Worm (Caenorhabditis elegans) whole organism, young adult: ENCODE results near the gene M05D6.5.

Experiments used
- B0035.1 ChIP-seq: sonication (generic microtip); optimal IDR thresholded peaks from 2 replicates; lab custom pipeline; 2016; ENCODE audit warnings: missing genetic modification characterization, mild to moderate bottlenecking, missing compliant biosample characterization, missing genotype, missing genetic modification reagents
- B0336.3 ChIP-seq: fragments of 200-800 bp; sonication (Bioruptor generic); IDR thresholded peaks from 2 replicates; pipeline ENCODE4 v1.3.6; 2022; ENCODE audit warnings: missing genetic modification characterization, missing compliant biosample characterization
- C06A6.2 ChIP-seq: fragments of 200-800 bp; sonication (Bioruptor generic); conservative IDR thresholded peaks from 2 replicates; pipeline ENCODE4 v1.3.6; 2022; ENCODE audit warnings: missing genetic modification characterization, missing compliant biosample characterization
- F49E8.2 ChIP-seq: sonication (generic microtip); optimal IDR thresholded peaks from 3 replicates; lab custom pipeline; 2017; ENCODE audit warnings: missing genetic modification characterization, mild to moderate bottlenecking, missing compliant biosample characterization, antibody characterized with exemption, moderate library complexity; ENCODE audit not compliant: insufficient read depth
- K12H6.12 ChIP-seq: fragments of 200-800 bp; sonication (Bioruptor generic); optimal IDR thresholded peaks from 2 replicates; lab custom pipeline; 2018; ENCODE audit warnings: mild to moderate bottlenecking, missing genetic modification characterization, missing compliant biosample characterization
- Y53F4B.3 ChIP-seq: fragments of 200-800 bp; sonication (Bioruptor generic); IDR thresholded peaks from 2 replicates; pipeline ENCODE4 v1.3.6; 2022; ENCODE audit warnings: missing genetic modification reagents, missing genetic modification characterization, missing compliant biosample characterization
- Y56A3A.18 ChIP-seq: fragments of 200-800 bp; sonication (Bioruptor generic); IDR thresholded peaks from 2 replicates; pipeline ENCODE4 v1.3.6; 2022; ENCODE audit warnings: missing genetic modification reagents, missing genetic modification characterization, missing compliant biosample characterization
- Y67H2A.10 ChIP-seq: fragments of 200-800 bp; sonication (Bioruptor generic); conservative IDR thresholded peaks from 2 replicates; pipeline ENCODE4 v1.3.6; 2022; ENCODE audit warnings: missing genetic modification reagents, missing genetic modification characterization, missing compliant biosample characterization
- Y95B8A.8 ChIP-seq: fragments of 200-800 bp; sonication (Bioruptor generic); IDR thresholded peaks from 2 replicates; pipeline ENCODE4 v1.3.6; 2022; ENCODE audit warnings: missing genetic modification reagents, missing genetic modification characterization, missing compliant biosample characterization
- ZK185.1 ChIP-seq: sonication (generic microtip); optimal IDR thresholded peaks from 2 replicates; lab custom pipeline; 2016; ENCODE audit warnings: mild to moderate bottlenecking, missing genetic modification characterization, missing compliant biosample characterization; ENCODE audit not compliant: poor library complexity, severe bottlenecking
- aptf-2 ChIP-seq: fragments of 200-800 bp; sonication (Bioruptor generic); conservative IDR thresholded peaks from 2 replicates; pipeline ENCODE4 v1.3.6; 2022; ENCODE audit warnings: missing genetic modification reagents, missing genetic modification characterization, missing compliant biosample characterization
- ceh-79 ChIP-seq: sonication (generic microtip); optimal IDR thresholded peaks from 2 replicates; lab custom pipeline; 2017; ENCODE audit warnings: mild to moderate bottlenecking, missing genetic modification characterization, missing compliant biosample characterization
- ceh-91 ChIP-seq: fragments of 200-800 bp; sonication (Bioruptor generic); IDR thresholded peaks from 2 replicates; pipeline ENCODE4 v1.3.6; 2022; ENCODE audit warnings: missing genetic modification reagents, missing genetic modification characterization, missing compliant biosample characterization
- chd-7 ChIP-seq: sonication (generic microtip); optimal IDR thresholded peaks from 2 replicates; lab custom pipeline; 2016; ENCODE audit warnings: mild to moderate bottlenecking, missing genetic modification characterization, moderate library complexity, missing compliant biosample characterization
- dpff-1 ChIP-seq: sonication (generic microtip); optimal IDR thresholded peaks from 2 replicates; lab custom pipeline; 2017; ENCODE audit warnings: mild to moderate bottlenecking, missing genetic modification characterization, missing compliant biosample characterization
- egl-44 ChIP-seq: fragments of 200-800 bp; sonication (Bioruptor generic); IDR thresholded peaks from 2 replicates; pipeline ENCODE4 v1.3.6; 2022; ENCODE audit warnings: missing genetic modification reagents, missing genetic modification characterization, missing compliant biosample characterization
- ets-4 ChIP-seq: fragments of 200-800 bp; sonication (Bioruptor generic); optimal IDR thresholded peaks from 2 replicates; lab custom pipeline; 2018; ENCODE audit warnings: mild to moderate bottlenecking, missing genetic modification characterization, missing compliant biosample characterization
- him-1 ChIP-seq: sonication (generic microtip); optimal IDR thresholded peaks from 2 replicates; lab custom pipeline; 2016; ENCODE audit warnings: missing genotype, missing genetic modification reagents, missing genetic modification characterization, missing compliant biosample characterization
- hmg-20 ChIP-seq: fragments of 200-800 bp; sonication (Bioruptor generic); IDR thresholded peaks from 2 replicates; pipeline ENCODE4 v1.3.6; 2022; ENCODE audit warnings: missing genetic modification reagents, missing genetic modification characterization, missing compliant biosample characterization
- hrde-1 ChIP-seq: sonication (generic microtip); optimal IDR thresholded peaks from 2 replicates; lab custom pipeline; 2016; ENCODE audit warnings: missing genetic modification characterization, mild to moderate bottlenecking, missing compliant biosample characterization, moderate library complexity, missing genotype, missing genetic modification reagents, borderline replicate concordance
- hsf-1 ChIP-seq: fragments of 200-800 bp; sonication (Bioruptor generic); IDR thresholded peaks from 2 replicates; pipeline ENCODE4 v1.3.6; 2022; ENCODE audit warnings: missing genetic modification reagents, missing genetic modification characterization, missing compliant biosample characterization
- lag-1 ChIP-seq: fragments of 200-800 bp; sonication (Bioruptor generic); IDR thresholded peaks from 2 replicates; pipeline ENCODE4 v1.3.6; 2022; ENCODE audit warnings: missing genetic modification reagents, missing genetic modification characterization, missing compliant biosample characterization
- lin-26 ChIP-seq: fragments of 200-800 bp; sonication (Bioruptor generic); IDR thresholded peaks from 2 replicates; pipeline ENCODE4 v1.3.6; 2022; ENCODE audit warnings: missing genetic modification reagents, missing genetic modification characterization, missing compliant biosample characterization
- lin-54 ChIP-seq: fragments of 200-800 bp; sonication (Bioruptor generic); optimal IDR thresholded peaks from 2 replicates; lab custom pipeline; 2018; ENCODE audit warnings: mild to moderate bottlenecking, missing genetic modification characterization, missing compliant biosample characterization
- madf-10 ChIP-seq: sonication (generic microtip); optimal IDR thresholded peaks from 2 replicates; lab custom pipeline; 2016; ENCODE audit warnings: mild to moderate bottlenecking, missing genetic modification characterization, missing compliant biosample characterization
- madf-3 ChIP-seq: fragments of 200-800 bp; sonication (Bioruptor generic); IDR thresholded peaks from 2 replicates; pipeline ENCODE4 v1.3.6; 2022; ENCODE audit warnings: missing genetic modification reagents, missing genetic modification characterization, missing compliant biosample characterization
- madf-6 ChIP-seq: fragments of 200-800 bp; sonication (Bioruptor generic); IDR thresholded peaks from 2 replicates; pipeline ENCODE4 v1.3.6; 2022; ENCODE audit warnings: missing genetic modification reagents, missing genetic modification characterization, missing compliant biosample characterization
- mcd-1 ChIP-seq: fragments of 200-800 bp; sonication (Bioruptor generic); IDR thresholded peaks from 2 replicates; pipeline ENCODE4 v1.3.6; 2022; ENCODE audit warnings: missing genetic modification reagents, missing genetic modification characterization, missing compliant biosample characterization
- nfya-2 ChIP-seq: fragments of 200-800 bp; sonication (Bioruptor generic); IDR thresholded peaks from 2 replicates; pipeline ENCODE4 v1.3.6; 2022; ENCODE audit warnings: missing genetic modification reagents, missing genetic modification characterization, missing compliant biosample characterization
- nfyb-1 ChIP-seq: fragments of 200-800 bp; sonication (Bioruptor generic); IDR thresholded peaks from 2 replicates; pipeline ENCODE4 v1.3.6; 2022; ENCODE audit warnings: missing genetic modification reagents, missing genetic modification characterization, missing compliant biosample characterization
- snpc-1.1 ChIP-seq: sonication (generic microtip); optimal IDR thresholded peaks from 2 replicates; lab custom pipeline; 2017; ENCODE audit warnings: missing genetic modification characterization, mild to moderate bottlenecking, missing compliant biosample characterization, antibody characterized with exemption, moderate library complexity, missing genotype, missing genetic modification reagents; ENCODE audit not compliant: insufficient read depth
- snpc-1.3 ChIP-seq: sonication (generic microtip); optimal IDR thresholded peaks from 2 replicates; lab custom pipeline; 2017; ENCODE audit warnings: missing genetic modification characterization, mild to moderate bottlenecking, missing compliant biosample characterization, antibody characterized with exemption, moderate library complexity, missing genotype, missing genetic modification reagents; ENCODE audit not compliant: insufficient read depth
- snpc-4 ChIP-seq, 5 experiments: fragments of 150-350 bp in 1 of 5; sonication (generic microtip) in 4 of 5; optimal IDR thresholded peaks; 2 replicates each; lab custom pipeline; 2014 to 2018; ENCODE audit warnings: missing genetic modification characterization in 5 of 5, missing biosample characterization in 3 of 5, antibody characterized with exemption in 2 of 5, mild to moderate bottlenecking in 2 of 5, missing compliant biosample characterization in 2 of 5, missing genotype in 2 of 5, moderate library complexity in 2 of 5, missing genetic modification reagents in 1 of 5
- ztf-25 ChIP-seq: fragments of 200-800 bp; sonication (Bioruptor generic); IDR thresholded peaks from 2 replicates; pipeline ENCODE4 v1.3.6; 2022; ENCODE audit warnings: missing genetic modification reagents, missing genetic modification characterization, missing compliant biosample characterization

M05D6.5 gene

ce11 chrII:8472916-8473315 lies 9.1 kb downstream of the M05D6.5 start:
- TF ChIP-seq him-1 (tag; lab: Kevin White, UChicago) (no peak), snpc-1.3 (no peak), madf-6 (GFP tag; lab: Robert Waterston, UW) (no peak), madf-3 (GFP tag; lab: Robert Waterston, UW) (no peak), Y53F4B.3 (GFP tag; lab: Robert Waterston, UW) (no peak), madf-10 (tag; lab: Kevin White, UChicago) (no peak), lag-1 (no peak), B0035.1 (tag; lab: Kevin White, UChicago) (no peak), snpc-4 (GFP tag; optimal IDR thresholded peaks at IDR 0.05; lab: Kevin White, UChicago) (no peak), snpc-4 (tag; optimal IDR thresholded peaks at IDR 0.05; lab: Kevin White, UChicago) (no peak), hmg-20 (GFP tag; lab: Robert Waterston, UW) (no peak), Y56A3A.18 (GFP tag; lab: Robert Waterston, UW) (no peak), snpc-1.1 (no peak), egl-44 (GFP tag; lab: Robert Waterston, UW) (no peak), nfya-2 (GFP tag; lab: Robert Waterston, UW) (no peak), B0336.3 (GFP tag; lab: Robert Waterston, UW) (no peak), ztf-25 (GFP tag; lab: Robert Waterston, UW) (no peak), hrde-1 (tag; lab: Kevin White, UChicago) (no peak), mcd-1 (GFP tag; lab: Robert Waterston, UW) (no peak), aptf-2 (GFP tag; lab: Robert Waterston, UW) (no peak)

- TF ChIP-seq nfyb-1 (no peak), C06A6.2 (GFP tag; lab: Robert Waterston, UW) (no peak), lag-1 (no peak), Y95B8A.8 (GFP tag; lab: Robert Waterston, UW) (no peak), lin-54 (GFP tag; lab: Kevin White, UChicago) (no peak), ceh-91 (GFP tag; lab: Robert Waterston, UW) (no peak), lin-26 (GFP tag; lab: Robert Waterston, UW) (no peak), ceh-79 (no peak), ets-4 (GFP tag; lab: Kevin White, UChicago) (no peak), chd-7 (no peak), ZK185.1 (tag; lab: Kevin White, UChicago) (no peak)
These were observed 10.9 kb downstream of the M05D6.5 start, which contains the start of gene M05D6.8 for ce11 chrII:8471139-8471538. Gene M05D6.8, minus strand, starts transcription at chrII:8471239.

DNA sequence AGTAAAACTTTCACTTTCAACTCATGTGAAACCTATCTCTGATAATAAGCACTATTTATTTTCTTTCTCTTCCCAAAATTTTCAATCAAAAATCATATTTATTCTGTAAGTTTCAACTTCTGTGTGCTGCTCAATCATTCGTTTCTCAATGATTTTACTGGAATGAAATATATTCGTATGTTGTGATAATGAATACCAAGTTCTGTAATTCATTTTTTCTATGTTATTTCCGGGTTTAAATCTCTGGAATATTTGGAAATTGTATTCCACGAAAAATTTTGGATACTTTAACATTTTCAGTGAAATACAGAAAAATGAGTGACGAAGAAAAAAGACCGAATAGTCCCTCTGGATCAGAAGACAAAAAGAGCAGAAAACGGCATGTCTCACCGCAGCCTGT lies 14.2 kb downstream of the M05D6.5 start, which contains the start of gene M05D6.2:
Gene M05D6.2 (plus strand): TSS at position 301 of the 400 bp plus-strand sequence.
- TF ChIP-seq Y67H2A.10 (GFP tag; lab: Robert Waterston, UW) = no peak
- no peak for TF ChIP-seq dpff-1 (tag; lab: Kevin White, UChicago)
- TF ChIP-seq K12H6.12 (tag; lab: Kevin White, UChicago) = no peak
- no peak for TF ChIP-seq F49E8.2 (tag; lab: Kevin White, UChicago)
- TF ChIP-seq madf-6 (GFP tag; lab: Robert Waterston, UW) = no peak; the same call in 1 of the 2 replicates
- TF ChIP-seq hsf-1 (GFP tag; lab: Robert Waterston, UW) = 0 out of 2 replicates have a peak, but pooled peaks have one; percentile 50
